Fruit fly (Drosophila melanogaster) whole organism, embryonic: ENCODE measurements around the gene CG9171.
A peak's percentile ranks its signal among the peaks of the same experiment; 100 is the strongest.

Source experiments
- BEAF-32 ChIP-seq: fragments of 200-800 bp; sonication (Bioruptor generic); optimal IDR thresholded peaks from 3 replicates; lab custom pipeline; 2017; ENCODE audit warnings: missing biosample characterization, missing genetic modification characterization, mild to moderate bottlenecking, moderate library complexity, missing genetic modification reagents
- Bdp1 ChIP-seq: fragments of 200-800 bp; sonication (Bioruptor generic); optimal IDR thresholded peaks from 3 replicates; lab custom pipeline; 2016; ENCODE audit warnings: missing biosample characterization, missing genetic modification characterization
- C15 ChIP-seq: fragments of 200-800 bp; sonication (Bioruptor generic); IDR thresholded peaks from 3 replicates; pipeline ENCODE4 v1.3.6; 2022; ENCODE audit warnings: missing biosample characterization, missing genetic modification characterization
- CG10543 ChIP-seq: fragments of 200-800 bp; sonication (Bioruptor generic); optimal IDR thresholded peaks from 3 replicates; lab custom pipeline; 2017; ENCODE audit warnings: missing biosample characterization, mild to moderate bottlenecking, missing genetic modification characterization, moderate library complexity
- CG10565 ChIP-seq: fragments of 200-800 bp; sonication (Bioruptor generic); optimal IDR thresholded peaks from 3 replicates; lab custom pipeline; 2016; ENCODE audit warnings: missing biosample characterization, mild to moderate bottlenecking, missing genetic modification characterization
- CG11247 ChIP-seq: fragments of 200-800 bp; sonication (Bioruptor generic); IDR thresholded peaks from 2 replicates; pipeline ENCODE4 v1.3.6; 2022; ENCODE audit warnings: missing biosample characterization, missing genetic modification characterization
- CG11504 ChIP-seq: fragments of 200-800 bp; sonication (Bioruptor generic); optimal IDR thresholded peaks from 3 replicates; lab custom pipeline; 2019; ENCODE audit warnings: missing biosample characterization, mild to moderate bottlenecking, missing genetic modification characterization, moderate library complexity
- CG12299 ChIP-seq: fragments of 200-800 bp; sonication (Bioruptor generic); optimal IDR thresholded peaks from 2 replicates; lab custom pipeline; 2018; ENCODE audit warnings: missing biosample characterization, mild to moderate bottlenecking, missing genetic modification characterization
- CG13424 ChIP-seq: fragments of 200-800 bp; sonication (Bioruptor generic); optimal IDR thresholded peaks from 2 replicates; lab custom pipeline; 2019; ENCODE audit warnings: missing biosample characterization, mild to moderate bottlenecking, missing genetic modification characterization, moderate library complexity
- CG14014 ChIP-seq: fragments of 200-800 bp; sonication (Bioruptor generic); IDR thresholded peaks from 2 replicates; pipeline ENCODE4 v1.3.6; 2022; ENCODE audit warnings: missing biosample characterization, missing genetic modification characterization
- CG17186 ChIP-seq: fragments of 200-800 bp; sonication (Bioruptor generic); optimal IDR thresholded peaks from 3 replicates; lab custom pipeline; 2017; ENCODE audit warnings: missing biosample characterization, missing genetic modification reagents, missing genetic modification characterization
- CG18262 ChIP-seq: fragments of 200-800 bp; optimal IDR thresholded peaks from 3 replicates; lab custom pipeline; 2019; ENCODE audit warnings: missing biosample characterization, mild to moderate bottlenecking, missing genetic modification characterization, moderate library complexity
- CG31224 ChIP-seq: fragments of 200-800 bp; sonication (Bioruptor generic); IDR thresholded peaks from 2 replicates; pipeline ENCODE4 v1.3.6; 2022; ENCODE audit warnings: missing biosample characterization, missing genetic modification characterization
- CG32767 ChIP-seq: fragments of 200-800 bp; sonication (Bioruptor generic); IDR thresholded peaks from 2 replicates; pipeline ENCODE4 v1.3.6; 2022; ENCODE audit warnings: missing biosample characterization, missing genetic modification characterization
- CG32772 ChIP-seq: fragments of 200-800 bp; sonication (Bioruptor generic); IDR thresholded peaks from 2 replicates; pipeline ENCODE4 v1.3.6; 2022; ENCODE audit warnings: missing biosample characterization, missing genetic modification characterization
- CG3407 ChIP-seq: fragments of 200-800 bp; sonication (Bioruptor generic); optimal IDR thresholded peaks from 2 replicates; lab custom pipeline; 2018; ENCODE audit warnings: missing biosample characterization, mild to moderate bottlenecking, missing genetic modification characterization
- CG4820 ChIP-seq: fragments of 200-800 bp; sonication (Bioruptor generic); optimal IDR thresholded peaks from 3 replicates; lab custom pipeline; 2016; ENCODE audit warnings: missing biosample characterization, missing genetic modification characterization
- CG6654 ChIP-seq: fragments of 200-800 bp; sonication (Bioruptor generic); optimal IDR thresholded peaks from 2 replicates; lab custom pipeline; 2017; ENCODE audit warnings: missing biosample characterization, mild to moderate bottlenecking, missing genetic modification characterization
- CG9817 ChIP-seq: fragments of 200-800 bp; sonication (Bioruptor generic); optimal IDR thresholded peaks from 2 replicates; lab custom pipeline; 2018; ENCODE audit warnings: missing biosample characterization, mild to moderate bottlenecking, missing genetic modification characterization, moderate library complexity
- Camta ChIP-seq: fragments of 200-800 bp; sonication (Bioruptor generic); optimal IDR thresholded peaks from 2 replicates; lab custom pipeline; 2016; ENCODE audit warnings: missing biosample characterization, missing genetic modification characterization
- CrebB ChIP-seq: fragments of 200-800 bp; sonication (Bioruptor generic); optimal IDR thresholded peaks from 3 replicates; lab custom pipeline; 2018; ENCODE audit warnings: missing biosample characterization, mild to moderate bottlenecking, missing genetic modification characterization
- D19A ChIP-seq: fragments of 200-800 bp; optimal IDR thresholded peaks from 3 replicates; lab custom pipeline; 2019; ENCODE audit warnings: missing biosample characterization, mild to moderate bottlenecking, missing genetic modification characterization, moderate library complexity
- D19B ChIP-seq: fragments of 200-800 bp; sonication (Bioruptor generic); optimal IDR thresholded peaks from 2 replicates; lab custom pipeline; 2017; ENCODE audit warnings: missing biosample characterization, mild to moderate bottlenecking, missing genetic modification characterization
- Dad ChIP-seq: fragments of 200-800 bp; sonication (Bioruptor generic); optimal IDR thresholded peaks from 3 replicates; lab custom pipeline; 2016; ENCODE audit warnings: missing biosample characterization, missing genetic modification characterization
- Dref ChIP-seq: fragments of 200-800 bp; sonication (Bioruptor generic); IDR thresholded peaks from 2 replicates; pipeline ENCODE4 v1.3.6; 2022; ENCODE audit warnings: missing biosample characterization, missing genetic modification characterization
- HmgD ChIP-seq: fragments of 200-800 bp; sonication (Bioruptor generic); optimal IDR thresholded peaks from 3 replicates; lab custom pipeline; 2016; ENCODE audit warnings: missing biosample characterization, missing genetic modification characterization
- Hr3 ChIP-seq: fragments of 200-800 bp; sonication (Bioruptor generic); optimal IDR thresholded peaks from 3 replicates; lab custom pipeline; 2016; ENCODE audit warnings: missing biosample characterization, missing genetic modification characterization
- MBD-R2 ChIP-seq: fragments of 200-800 bp; sonication (Bioruptor generic); IDR thresholded peaks from 2 replicates; pipeline ENCODE4 v1.3.6; 2022; ENCODE audit warnings: missing biosample characterization, missing genetic modification characterization
- MTF-1 ChIP-seq: fragments of 200-800 bp; sonication (Bioruptor generic); optimal IDR thresholded peaks from 2 replicates; lab custom pipeline; 2018; ENCODE audit warnings: missing biosample characterization, mild to moderate bottlenecking, missing genetic modification characterization, borderline replicate concordance
- PHDP ChIP-seq: fragments of 200-800 bp; sonication (Bioruptor generic); optimal IDR thresholded peaks from 3 replicates; lab custom pipeline; 2018; ENCODE audit warnings: missing biosample characterization, mild to moderate bottlenecking, missing genetic modification characterization, moderate library complexity
- Poxn ChIP-seq: fragments of 200-800 bp; sonication (Bioruptor generic); IDR thresholded peaks from 2 replicates; pipeline ENCODE4 v1.3.6; 2022; ENCODE audit warnings: missing biosample characterization, missing genetic modification characterization
- Six4 ChIP-seq: fragments of 200-800 bp; sonication (Bioruptor generic); optimal IDR thresholded peaks from 2 replicates; lab custom pipeline; 2016; ENCODE audit warnings: missing biosample characterization, missing genetic modification characterization
- ap ChIP-seq: fragments of 200-800 bp; sonication (Bioruptor generic); IDR thresholded peaks from 2 replicates; pipeline ENCODE4 v1.3.6; 2022; ENCODE audit warnings: missing biosample characterization, missing genetic modification characterization
- ato ChIP-seq: fragments of 200-800 bp; sonication (Bioruptor generic); IDR thresholded peaks from 2 replicates; pipeline ENCODE4 v1.3.6; 2022; ENCODE audit warnings: missing biosample characterization, missing genetic modification characterization; ENCODE audit not compliant: partially characterized antibody
- bsh ChIP-seq, 2 experiments: fragments of 200-800 bp; sonication (Bioruptor generic); optimal IDR thresholded peaks; 2 replicates each; lab custom pipeline; 2017 to 2018; ENCODE audit warnings: mild to moderate bottlenecking in 2 of 2, missing biosample characterization in 2 of 2, missing genetic modification characterization in 2 of 2, moderate library complexity in 1 of 2
- dimm ChIP-seq: fragments of 200-800 bp; sonication (Bioruptor generic); IDR thresholded peaks from 2 replicates; pipeline ENCODE4 v1.3.6; 2022; ENCODE audit warnings: missing biosample characterization, missing genetic modification characterization
- dpn ChIP-seq, 2 experiments: fragments of 200-800 bp; sonication (Bioruptor generic); optimal IDR thresholded peaks; 3 replicates each; lab custom pipeline; 2016; ENCODE audit warnings: missing biosample characterization in 2 of 2, missing genetic modification characterization in 2 of 2
- ems ChIP-seq: fragments of 200-800 bp; sonication (Bioruptor generic); optimal IDR thresholded peaks from 3 replicates; lab custom pipeline; 2016; ENCODE audit warnings: missing biosample characterization, missing genetic modification characterization
- gfzf ChIP-seq: fragments of 200-800 bp; sonication (Bioruptor generic); optimal IDR thresholded peaks from 2 replicates; lab custom pipeline; 2016; ENCODE audit warnings: missing biosample characterization, mild to moderate bottlenecking, missing genetic modification characterization, moderate library complexity
- hkb ChIP-seq, 2 experiments: fragments of 200-800 bp in 1 of 2; fragments of >200 bp in 1 of 2; sonication (Bioruptor generic) in 1 of 2; IDR thresholded peaks in 1 of 2; optimal IDR thresholded peaks in 1 of 2; 2 replicates each; pipeline versions ENCODE4 v1.3.6 to Lab custom; 2017 to 2022; ENCODE audit warnings: missing biosample characterization in 1 of 2, missing genetic modification characterization in 1 of 2
- jing ChIP-seq: fragments of 200-800 bp; sonication (Bioruptor generic); optimal IDR thresholded peaks from 2 replicates; lab custom pipeline; 2018; ENCODE audit warnings: missing biosample characterization, mild to moderate bottlenecking, missing genetic modification characterization
- psq ChIP-seq: fragments of 200-800 bp; sonication (Bioruptor generic); optimal IDR thresholded peaks from 2 replicates; lab custom pipeline; 2017; ENCODE audit warnings: missing biosample characterization, missing genetic modification characterization
- rib ChIP-seq: fragments of 200-800 bp; sonication (Bioruptor generic); IDR thresholded peaks from 2 replicates; pipeline ENCODE4 v1.3.6; 2022; ENCODE audit warnings: missing biosample characterization, missing genetic modification characterization
- schlank ChIP-seq: fragments of 200-800 bp; sonication (Bioruptor generic); optimal IDR thresholded peaks from 2 replicates; lab custom pipeline; 2018; ENCODE audit warnings: missing biosample characterization, mild to moderate bottlenecking, missing genetic modification characterization
- scrt ChIP-seq: fragments of 200-800 bp; sonication (Bioruptor generic); optimal IDR thresholded peaks from 2 replicates; lab custom pipeline; 2018; ENCODE audit warnings: missing biosample characterization, mild to moderate bottlenecking, missing genetic modification characterization, moderate library complexity
- sug ChIP-seq: fragments of 200-800 bp; optimal IDR thresholded peaks from 2 replicates; lab custom pipeline; 2019; ENCODE audit warnings: missing biosample characterization, mild to moderate bottlenecking, missing genetic modification characterization, moderate library complexity
- tgo ChIP-seq: fragments of 200-800 bp; sonication (Bioruptor generic); IDR thresholded peaks from 3 replicates; pipeline ENCODE4 v1.3.6; 2022; ENCODE audit warnings: missing biosample characterization, missing genetic modification characterization
- tll ChIP-seq, 2 experiments: fragments of 200-800 bp in 1 of 2; fragments of >200 bp in 1 of 2; sonication (Bioruptor generic) in 1 of 2; optimal IDR thresholded peaks; 2 replicates each; lab custom pipeline; 2017 to 2019; ENCODE audit warnings: missing biosample characterization in 2 of 2, missing genetic modification characterization in 2 of 2, mild to moderate bottlenecking in 1 of 2, moderate library complexity in 1 of 2
- unc-4 ChIP-seq: fragments of 200-800 bp; sonication (Bioruptor generic); IDR thresholded peaks from 2 replicates; pipeline ENCODE4 v1.3.6; 2022; ENCODE audit warnings: missing biosample characterization, missing genetic modification characterization; ENCODE audit not compliant: partially characterized antibody
- unpg ChIP-seq: fragments of 200-800 bp; sonication (Bioruptor generic); optimal IDR thresholded peaks from 3 replicates; lab custom pipeline; 2018; ENCODE audit warnings: missing biosample characterization, mild to moderate bottlenecking, missing genetic modification characterization, moderate library complexity

Gene CG9171

dm6 chr2L:5743537-5744148 is 56.4 kb downstream of the CG9171 start (continued):
- TF ChIP-seq bsh (GFP tag; optimal IDR thresholded peaks at IDR 0.05; lab: Kevin White, UChicago): peak in 1 of 2 experiments; percentile 21
- no peak for TF ChIP-seq HmgD (GFP tag; lab: Kevin White, UChicago)
- no peak for TF ChIP-seq tll (GFP tag; optimal IDR thresholded peaks at IDR 0.05; lab: Kevin White, UChicago)
- no peak for TF ChIP-seq C15 (GFP tag; lab: Robert Waterston, UW)
- TF ChIP-seq CG10565 (GFP tag; lab: Kevin White, UChicago): no peak
- TF ChIP-seq CG32767 (GFP tag; lab: Robert Waterston, UW): no peak
- no peak for TF ChIP-seq D19A (tag; lab: Kevin White, UChicago)
- TF ChIP-seq Six4 (GFP tag; lab: Kevin White, UChicago): no peak
- TF ChIP-seq MTF-1 (GFP tag; lab: Kevin White, UChicago): no peak
- no peak for TF ChIP-seq Poxn (GFP tag; lab: Robert Waterston, UW)
- no peak for TF ChIP-seq CG32772 (GFP tag; lab: Robert Waterston, UW)
- no peak for TF ChIP-seq CG6654 (GFP tag; lab: Kevin White, UChicago)
- TF ChIP-seq unc-4 (GFP tag; lab: Robert Waterston, UW): no peak
- no peak for TF ChIP-seq jing (GFP tag; lab: Kevin White, UChicago)
- TF ChIP-seq ap: no peak
- no peak for TF ChIP-seq CG3407 (GFP tag; lab: Kevin White, UChicago)
- TF ChIP-seq CG11247 (GFP tag; lab: Robert Waterston, UW): no peak
- no peak for TF ChIP-seq Dref (GFP tag; lab: Robert Waterston, UW)
- TF ChIP-seq D19B (GFP tag; lab: Kevin White, UChicago): no peak
- TF ChIP-seq Hr3 (GFP tag; lab: Kevin White, UChicago): no peak
- no peak for TF ChIP-seq CG17186 (GFP tag; lab: Kevin White, UChicago)
- no peak for TF ChIP-seq Dad (GFP tag; lab: Kevin White, UChicago)
- no peak for TF ChIP-seq hkb (optimal IDR thresholded peaks at IDR 0.05; lab: Kevin White, UChicago)
- peak; percentile 55 for TF ChIP-seq hkb (GFP tag; IDR thresholded peaks at IDR 0.05; lab: Robert Waterston, UW)
- TF ChIP-seq CG18262 (tag; lab: Kevin White, UChicago): no peak
- no peak for TF ChIP-seq dimm
- TF ChIP-seq psq (GFP tag; lab: Kevin White, UChicago): no peak
- TF ChIP-seq tgo (GFP tag; lab: Robert Waterston, UW): peak; percentile 40; the same call in 1 of the 3 replicates
- TF ChIP-seq scrt (GFP tag; lab: Kevin White, UChicago): no peak
- TF ChIP-seq CG9817 (tag; lab: Kevin White, UChicago): no peak
- peak; percentile 35 for TF ChIP-seq CG13424
- TF ChIP-seq CrebB (tag; lab: Kevin White, UChicago): no peak
- no peak for TF ChIP-seq sug
- TF ChIP-seq ato (GFP tag; lab: Robert Waterston, UW): no peak
- TF ChIP-seq schlank (tag; lab: Kevin White, UChicago): no peak
- TF ChIP-seq Bdp1 (GFP tag; lab: Kevin White, UChicago): no peak
- TF ChIP-seq CG31224 (GFP tag; lab: Robert Waterston, UW): no peak
- peak; percentile 41 for TF ChIP-seq PHDP (tag; lab: Kevin White, UChicago)
- TF ChIP-seq CG10543 (GFP tag; lab: Kevin White, UChicago): no peak
- TF ChIP-seq CG12299: no peak
- no peak for TF ChIP-seq gfzf (GFP tag; lab: Kevin White, UChicago)
- TF ChIP-seq Camta (GFP tag; lab: Kevin White, UChicago): no peak
- TF ChIP-seq unpg (GFP tag; lab: Kevin White, UChicago): peak; percentile 47
- no peak for TF ChIP-seq rib (GFP tag; lab: Robert Waterston, UW)
- TF ChIP-seq BEAF-32 (GFP tag; lab: Kevin White, UChicago): no peak
- no peak for TF ChIP-seq CG4820 (GFP tag; lab: Kevin White, UChicago)
- peak; percentile 99 for TF ChIP-seq CG11504 (tag; lab: Kevin White, UChicago)
- no peak for TF ChIP-seq ems (GFP tag; lab: Kevin White, UChicago)
- no peak for TF ChIP-seq MBD-R2 (GFP tag; lab: Robert Waterston, UW)
- TF ChIP-seq dpn (GFP tag; optimal IDR thresholded peaks at IDR 0.05; lab: Kevin White, UChicago): peak in 1 of 2 experiments; percentile 17
- TF ChIP-seq CG14014 (GFP tag; lab: Robert Waterston, UW): no peak
